Worm (Caenorhabditis elegans) whole organism, L4/young adult: ENCODE data around the gene C25E10.8.

Experiments
- W03F9.2 ChIP-seq: fragments of 150-350 bp; optimal IDR thresholded peaks from 2 replicates; lab custom pipeline; 2014; ENCODE audit warnings: missing biosample characterization, missing genetic modification characterization
- dao-5 ChIP-seq: sonication (generic microtip); optimal IDR thresholded peaks from 2 replicates; lab custom pipeline; 2016; ENCODE audit warnings: missing genotype, missing genetic modification characterization, moderate library complexity, missing compliant biosample characterization
- him-1 ChIP-seq: sonication (generic microtip); optimal IDR thresholded peaks from 2 replicates; lab custom pipeline; 2016; ENCODE audit warnings: missing genotype, missing genetic modification reagents, missing genetic modification characterization, missing compliant biosample characterization

Gene C25E10.8

DNA sequence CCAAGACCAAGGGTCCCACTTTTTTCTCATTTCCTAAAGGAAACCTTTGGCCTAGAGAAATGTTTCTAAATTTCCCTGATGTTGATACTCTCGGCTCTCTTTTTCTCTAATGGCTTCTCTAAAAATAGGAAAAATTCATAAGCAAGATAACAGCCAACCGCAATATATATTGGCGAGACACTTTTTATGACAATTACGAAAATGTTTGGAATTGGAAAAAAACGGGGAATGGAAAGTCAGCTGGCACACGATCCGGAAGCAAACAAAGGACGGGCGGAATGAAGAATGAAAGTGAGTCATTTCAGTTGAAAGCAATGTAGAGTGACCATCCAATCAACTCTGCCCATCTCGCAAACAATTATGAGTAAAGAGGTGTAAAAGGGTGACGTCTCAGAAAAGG, 27.5 kb upstream of the C25E10.8 start:
- TF ChIP-seq W03F9.2 (no peak), dao-5 (tag; lab: Kevin White, UChicago) (no peak)

DNA sequence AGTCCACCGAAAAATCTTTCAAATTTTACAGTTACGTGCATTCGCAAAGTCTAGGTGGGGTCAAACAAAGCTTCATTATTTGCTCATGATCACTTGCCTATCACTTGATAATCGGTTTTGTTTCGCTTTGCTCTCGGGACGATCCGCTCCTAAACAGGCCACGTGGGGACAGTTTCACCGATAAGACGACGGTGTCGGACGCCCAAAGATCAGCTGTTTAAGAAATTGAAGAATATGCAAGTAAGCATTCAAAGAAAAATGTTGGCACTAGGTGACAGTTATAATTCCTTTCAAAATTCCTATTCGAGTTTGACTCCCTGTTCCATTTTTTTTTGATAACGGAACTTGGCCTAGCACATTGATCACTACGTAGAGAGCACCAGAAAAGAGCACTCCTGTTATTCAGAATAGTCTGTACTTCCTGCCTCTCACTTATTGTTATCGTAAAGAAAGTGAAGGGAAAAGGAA, 26.1 kb upstream of the C25E10.8 start:
- TF ChIP-seq dao-5 (tag; lab: Kevin White, UChicago) (no peak), W03F9.2 (no peak), him-1 (no peak)

DNA sequence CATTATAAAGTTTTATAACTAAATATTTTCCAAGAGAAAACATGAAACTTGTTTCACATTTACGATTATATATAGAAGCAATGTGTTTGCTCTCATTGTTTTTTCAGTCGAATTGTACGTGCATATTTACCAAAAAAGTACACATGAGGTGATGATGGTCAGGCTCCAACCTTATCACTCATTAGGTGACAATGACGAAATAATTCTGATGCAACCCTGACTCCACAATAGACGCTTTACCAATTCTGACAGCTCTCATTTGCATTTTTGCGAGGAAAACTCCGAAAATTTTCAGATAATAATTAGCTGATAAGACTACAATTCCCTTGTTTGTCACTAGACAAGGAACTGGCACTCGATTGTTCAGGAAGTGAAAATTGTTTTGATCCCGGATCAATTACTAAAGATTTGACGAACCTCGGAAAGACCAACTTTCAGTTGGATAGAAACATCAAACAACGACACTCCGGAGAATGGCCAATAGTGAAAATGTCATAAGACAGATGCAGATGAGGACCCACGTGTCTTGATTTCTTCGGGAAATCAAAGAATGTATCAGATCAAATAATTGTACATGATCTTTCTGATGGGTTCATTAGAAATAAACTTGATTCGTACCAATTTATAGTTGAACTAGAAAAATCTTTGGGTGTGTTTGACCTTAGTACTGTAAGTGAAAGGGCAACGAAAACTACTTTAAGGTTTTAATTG, 25.1 kb upstream of the C25E10.8 start:
- TF ChIP-seq dao-5 (tag; lab: Kevin White, UChicago) (no peak), him-1 (no peak), W03F9.2 (no peak)

DNA sequence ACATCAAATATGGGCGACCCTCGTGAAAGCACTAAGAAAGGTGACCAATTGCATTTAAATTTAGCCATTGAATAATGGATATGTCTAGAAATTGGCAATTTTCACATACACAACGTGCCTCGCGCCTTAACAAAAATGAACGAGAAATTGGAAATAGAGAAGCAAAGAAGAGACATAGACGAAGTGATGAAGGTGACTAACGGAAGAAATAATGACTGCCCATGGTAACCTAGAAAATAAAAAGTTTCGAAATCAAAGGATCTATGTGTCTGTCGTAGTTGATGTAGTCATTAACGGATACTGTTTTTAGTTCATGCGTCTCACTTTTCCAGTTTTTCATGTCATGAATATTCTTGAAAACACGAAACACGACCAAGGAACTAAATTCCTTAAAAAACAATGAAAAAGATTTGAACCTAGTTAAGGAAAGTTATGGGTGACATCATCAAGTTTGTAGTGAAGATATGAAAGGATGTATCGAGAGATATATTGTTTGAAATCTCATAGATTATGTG, 24.3 kb upstream of the C25E10.8 start:
- no peak for TF ChIP-seq dao-5 (tag; lab: Kevin White, UChicago)
- TF ChIP-seq W03F9.2, result no peak

DNA sequence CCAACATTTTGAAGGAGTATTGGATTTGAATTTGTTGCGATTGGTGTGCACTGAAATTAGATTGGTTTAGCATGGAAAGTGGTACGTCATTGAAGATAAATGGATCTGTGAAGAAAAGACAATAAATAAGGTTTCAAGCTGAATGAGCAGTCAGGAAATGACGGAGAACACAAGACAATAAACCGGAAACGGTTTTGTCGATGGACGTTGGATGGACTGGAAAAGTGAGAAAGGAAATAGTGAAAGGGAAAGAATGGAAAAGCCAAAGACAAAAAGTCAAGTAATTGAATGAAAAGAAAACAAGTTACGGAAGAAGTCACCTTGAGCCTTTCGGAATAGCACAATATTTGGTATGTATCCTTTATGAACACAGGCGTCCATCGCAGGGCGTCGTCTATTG, 22.4 kb upstream of the C25E10.8 start, which contains the start of gene T27E4.7:
T27E4.7 (minus strand) TSS at position 50 of the 400 bp plus-strand sequence.
- TF ChIP-seq him-1 (no peak), dao-5 (tag; lab: Kevin White, UChicago) (no peak), W03F9.2 (no peak)

DNA sequence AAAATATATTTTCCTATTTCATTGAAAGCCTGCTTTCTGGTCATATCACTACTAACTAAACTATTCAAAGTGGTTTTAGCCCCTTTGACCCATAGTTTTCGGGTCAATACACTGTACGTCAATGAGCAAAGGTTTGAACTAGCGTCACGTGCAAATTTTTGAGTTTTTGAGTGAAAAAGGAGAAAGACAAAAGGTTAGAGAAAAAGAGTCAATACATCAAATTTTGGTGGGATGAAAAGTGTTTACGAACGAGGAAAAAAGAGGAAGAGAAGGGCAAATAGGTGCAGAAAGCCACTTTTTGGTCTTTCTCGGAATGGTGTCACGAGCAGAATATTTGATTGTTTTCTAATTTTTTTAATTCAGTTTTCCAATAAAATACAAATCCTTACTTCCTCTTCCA, 22.0 kb upstream of the C25E10.8 start:
- no peak for TF ChIP-seq W03F9.2
- no peak for TF ChIP-seq dao-5 (tag; lab: Kevin White, UChicago)
- TF ChIP-seq him-1, result no peak

DNA sequence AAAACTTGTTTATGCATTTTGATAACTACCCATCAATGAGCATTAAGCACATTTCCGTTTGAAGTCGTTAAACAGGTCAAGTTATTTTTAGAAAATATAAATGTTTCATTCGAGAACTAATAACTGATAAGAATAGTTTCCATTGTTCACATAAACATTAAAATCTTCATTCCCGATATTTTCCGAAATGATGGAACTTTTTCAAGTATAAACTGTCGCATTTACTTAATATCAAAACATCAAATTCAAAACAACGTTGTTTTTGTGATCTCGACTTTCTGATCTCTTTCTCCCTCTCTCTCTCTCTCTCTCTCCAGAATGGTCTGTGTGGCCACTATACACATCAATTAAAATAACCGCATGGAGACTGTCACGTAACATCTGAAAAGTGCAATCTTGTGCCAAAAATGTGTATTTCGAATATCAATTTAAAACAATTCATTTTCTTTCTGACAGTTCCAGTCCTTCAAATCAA, 20.5 kb upstream of the C25E10.8 start:
- TF ChIP-seq dao-5 (tag; lab: Kevin White, UChicago) (no peak), W03F9.2 (no peak), him-1 (no peak)

DNA sequence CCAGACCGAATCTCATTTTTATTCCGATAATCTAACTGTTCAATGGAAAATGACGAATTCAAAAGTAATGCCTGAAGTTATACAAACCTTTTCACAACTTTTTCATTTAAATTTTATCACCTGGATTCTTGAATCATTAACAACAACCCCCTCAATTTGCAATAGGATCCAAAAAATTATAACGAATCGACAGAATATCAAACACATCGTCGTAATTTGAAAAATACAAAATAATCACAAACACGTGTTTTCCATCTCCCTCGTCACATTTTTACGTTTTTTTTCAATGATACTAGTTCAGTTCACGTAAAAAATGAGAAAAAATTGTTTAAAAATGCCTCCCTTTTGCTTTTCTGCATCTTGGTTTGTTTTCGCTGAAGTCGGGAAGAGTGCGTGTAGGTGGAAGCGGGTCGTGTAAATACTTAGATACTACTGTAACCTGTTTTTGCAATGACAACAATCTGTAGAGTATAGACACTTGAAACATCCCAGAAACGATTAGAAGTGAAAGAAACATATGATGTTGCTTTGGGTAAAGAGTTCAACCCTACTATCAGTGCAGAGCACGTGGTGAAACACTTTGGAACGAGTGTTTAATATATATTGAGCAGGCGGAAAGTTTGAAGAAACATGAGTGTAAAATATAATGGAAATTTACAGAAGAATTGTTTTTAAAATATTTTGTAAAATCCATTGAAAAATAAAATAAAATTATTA, 19.6 kb upstream of the C25E10.8 start, which contains the start of gene oac-50:
oac-50 (minus strand) TSS at position 219 of the 717 bp plus-strand sequence.
- TF ChIP-seq dao-5 (tag; lab: Kevin White, UChicago), result no peak
- no peak for TF ChIP-seq W03F9.2
- no peak for TF ChIP-seq him-1

DNA sequence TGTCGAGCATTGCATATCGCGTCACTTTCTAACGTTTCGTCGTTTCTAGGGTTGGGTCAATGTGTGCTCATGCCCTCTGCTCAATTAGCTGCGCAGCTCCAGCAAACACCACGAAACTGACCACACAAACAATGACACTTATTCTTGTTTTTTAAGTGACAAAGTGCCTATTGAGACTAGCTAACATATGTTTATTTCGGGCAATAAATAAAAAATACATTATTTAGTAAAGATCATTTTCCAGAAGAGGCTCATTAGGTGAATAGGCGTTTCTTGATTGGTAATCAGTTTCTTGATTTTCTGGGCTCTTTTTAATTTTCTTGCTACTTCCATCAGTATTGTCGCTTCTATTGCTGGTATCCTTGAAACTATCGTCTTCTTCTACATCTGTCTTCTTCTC, 15.8 kb upstream of the C25E10.8 start, which contains the start of gene T27E4.5:
T27E4.5 (minus strand) TSS at position 101 of the 400 bp plus-strand sequence.
- TF ChIP-seq W03F9.2 (no peak), dao-5 (tag; lab: Kevin White, UChicago) (no peak), him-1 (no peak)

DNA sequence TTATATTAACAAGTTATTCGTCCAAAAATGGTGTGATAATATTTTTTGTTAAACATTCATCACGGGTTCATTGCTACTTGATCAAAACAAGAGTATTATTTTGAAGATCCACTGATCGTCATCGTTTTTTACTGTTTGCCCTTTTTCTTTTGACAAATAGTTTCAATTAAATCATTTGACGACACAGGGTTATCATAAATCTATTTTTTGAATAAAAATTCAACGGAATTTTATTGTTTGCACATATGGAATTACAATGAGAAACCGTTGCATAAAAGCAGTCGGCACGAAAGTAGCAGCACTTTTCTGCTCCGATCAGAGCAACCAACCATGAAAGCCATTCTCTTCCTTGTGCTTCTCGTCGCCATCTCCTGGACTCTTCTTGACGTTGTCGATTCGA, 13.8 kb upstream of the C25E10.8 start, which contains the start of gene fip-2:
fip-2 (plus strand) TSS at position 301 of the 400 bp plus-strand sequence.
- no peak for TF ChIP-seq W03F9.2
- TF ChIP-seq him-1, result no peak
- no peak for TF ChIP-seq dao-5 (tag; lab: Kevin White, UChicago)

DNA sequence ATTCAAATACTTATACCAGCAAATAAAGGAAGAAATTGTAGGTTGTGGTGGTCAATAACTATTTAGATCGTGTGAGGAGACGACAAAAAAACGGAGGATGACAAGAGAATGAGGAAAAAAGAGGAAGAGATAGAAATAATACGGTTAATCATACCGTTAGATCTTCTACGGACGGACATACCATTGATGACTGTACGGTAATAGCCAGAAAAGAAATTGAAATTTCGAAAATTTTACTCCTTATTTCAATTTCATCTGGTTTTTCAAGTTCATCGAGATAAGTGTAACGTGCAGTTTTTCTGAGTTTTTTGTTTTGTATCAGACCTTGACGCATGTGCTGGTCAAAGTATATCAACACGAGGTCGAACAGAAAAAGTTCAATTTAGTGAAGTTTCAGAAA, 12.0 kb upstream of the C25E10.8 start:
- TF ChIP-seq him-1 (no peak), dao-5 (tag; lab: Kevin White, UChicago) (no peak), W03F9.2 (no peak)

DNA sequence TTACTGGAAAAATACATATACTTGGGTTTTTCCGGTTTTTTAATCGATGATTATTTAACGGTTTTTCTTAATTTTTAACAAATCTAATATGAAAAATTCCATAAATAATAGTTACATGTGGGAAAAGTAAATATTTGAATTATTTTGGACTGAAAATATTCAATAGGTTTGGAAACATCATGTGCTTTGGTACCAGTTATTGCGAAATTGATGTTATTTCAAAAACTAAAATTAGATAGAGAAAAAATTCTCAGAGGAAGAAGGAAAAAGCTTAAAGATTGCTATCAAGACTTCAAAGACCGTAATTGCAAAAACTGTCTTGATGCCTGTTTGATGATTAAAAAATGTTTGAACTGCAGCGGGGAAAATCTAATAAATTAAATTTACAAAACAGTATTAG, 11.1 kb upstream of the C25E10.8 start:
- no peak for TF ChIP-seq dao-5 (tag; lab: Kevin White, UChicago)
- TF ChIP-seq him-1, result no peak
- TF ChIP-seq W03F9.2, result no peak

DNA sequence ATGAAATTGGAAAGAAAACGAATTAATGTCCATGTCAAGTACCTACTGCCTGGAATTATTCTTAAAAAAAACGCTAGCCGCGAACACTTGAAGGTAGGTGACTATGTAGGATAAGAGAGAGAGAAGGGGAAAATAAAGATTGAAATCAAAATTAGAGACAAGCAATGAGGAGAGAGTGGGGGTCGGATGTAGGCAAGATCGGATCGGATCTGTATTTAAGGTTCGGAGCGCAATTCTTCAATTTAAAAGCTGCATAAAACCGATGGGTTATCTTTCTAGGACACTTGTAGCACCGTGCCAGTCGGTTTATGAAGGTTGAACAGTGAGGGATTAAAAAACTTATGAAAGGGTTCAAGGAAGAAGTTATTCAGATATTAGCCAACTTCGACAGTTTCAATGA, 9.3 kb upstream of the C25E10.8 start:
- TF ChIP-seq him-1, result no peak
- no peak for TF ChIP-seq dao-5 (tag; lab: Kevin White, UChicago)
- no peak for TF ChIP-seq W03F9.2

DNA sequence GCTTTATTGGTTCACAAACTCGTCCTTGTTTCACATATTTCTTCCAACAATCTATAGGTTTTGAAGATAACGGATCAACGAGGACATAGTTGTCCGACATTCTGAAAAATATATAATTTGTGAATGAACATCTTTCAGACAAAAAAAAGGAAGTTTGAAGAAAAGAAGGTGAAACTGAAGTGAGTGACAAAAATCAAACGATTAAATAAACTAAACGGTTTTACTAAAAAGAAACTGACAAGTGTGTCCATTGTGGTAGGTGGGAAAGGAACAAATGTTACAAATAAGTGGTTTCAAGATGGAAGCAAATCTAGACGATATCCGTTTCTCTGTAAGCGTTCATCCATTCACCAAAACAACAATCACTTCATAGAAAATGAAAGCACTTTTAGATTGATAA, 8.5 kb upstream of the C25E10.8 start, which contains the start of gene C25E10.12:
C25E10.12 (minus strand) TSS at position 101 of the 400 bp plus-strand sequence.
- TF ChIP-seq him-1, result no peak
- TF ChIP-seq W03F9.2, result no peak
- no peak for TF ChIP-seq dao-5 (tag; lab: Kevin White, UChicago)

DNA sequence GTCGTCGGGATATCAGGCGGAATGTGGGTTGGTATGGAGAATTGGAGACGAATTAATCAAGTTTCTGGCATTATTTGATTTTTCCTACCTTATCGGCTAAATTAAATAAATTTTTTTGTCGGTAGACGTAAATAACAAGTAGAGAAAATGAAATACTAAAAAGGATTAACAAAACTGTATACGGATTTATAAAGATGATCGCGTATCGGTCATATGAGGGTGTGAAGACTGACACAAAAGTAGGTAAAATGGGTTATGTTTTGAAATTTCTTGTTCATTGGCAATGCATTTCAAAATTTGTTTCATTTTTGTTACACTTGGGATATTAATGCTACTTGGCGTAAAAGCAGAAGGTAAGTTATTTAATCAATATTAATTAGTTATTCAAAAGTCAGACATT, 5.6 kb upstream of the C25E10.8 start, which contains the start of the genes C25E10.16 and C25E10.13:
C25E10.16 (minus strand) TSS at position 101 of the 400 bp plus-strand sequence.
C25E10.13 (plus strand) TSS at position 256 of the 400 bp plus-strand sequence.
- TF ChIP-seq him-1 (no peak), dao-5 (tag; lab: Kevin White, UChicago) (no peak), W03F9.2 (no peak)
